Fruit fly (Drosophila melanogaster): ENCODE measurements around the gene CG43231.

dm6 chr2L:17715564-17716240, 11.2 kb downstream of the CG43231 start:
- TF ChIP-seq usp (GFP tag; optimal IDR thresholded peaks at IDR 0.05) = no peak
- TF ChIP-seq psq (GFP tag; optimal IDR thresholded peaks at IDR 0.05) = no peak
- TF ChIP-seq Dif (GFP tag; optimal IDR thresholded peaks at IDR 0.05; ENCODE audit: partially characterized antibody) = no peak
- TF ChIP-seq woc (GFP tag; optimal IDR thresholded peaks at IDR 0.05) = no peak
- no peak for TF ChIP-seq Hr78 (GFP tag; optimal IDR thresholded peaks at IDR 0.05)
- TF ChIP-seq h (GFP tag; optimal IDR thresholded peaks at IDR 0.05) = no peak
